Fruit fly (Drosophila melanogaster): ENCODE measurements around the gene Reck.

Gene Reck

DNA sequence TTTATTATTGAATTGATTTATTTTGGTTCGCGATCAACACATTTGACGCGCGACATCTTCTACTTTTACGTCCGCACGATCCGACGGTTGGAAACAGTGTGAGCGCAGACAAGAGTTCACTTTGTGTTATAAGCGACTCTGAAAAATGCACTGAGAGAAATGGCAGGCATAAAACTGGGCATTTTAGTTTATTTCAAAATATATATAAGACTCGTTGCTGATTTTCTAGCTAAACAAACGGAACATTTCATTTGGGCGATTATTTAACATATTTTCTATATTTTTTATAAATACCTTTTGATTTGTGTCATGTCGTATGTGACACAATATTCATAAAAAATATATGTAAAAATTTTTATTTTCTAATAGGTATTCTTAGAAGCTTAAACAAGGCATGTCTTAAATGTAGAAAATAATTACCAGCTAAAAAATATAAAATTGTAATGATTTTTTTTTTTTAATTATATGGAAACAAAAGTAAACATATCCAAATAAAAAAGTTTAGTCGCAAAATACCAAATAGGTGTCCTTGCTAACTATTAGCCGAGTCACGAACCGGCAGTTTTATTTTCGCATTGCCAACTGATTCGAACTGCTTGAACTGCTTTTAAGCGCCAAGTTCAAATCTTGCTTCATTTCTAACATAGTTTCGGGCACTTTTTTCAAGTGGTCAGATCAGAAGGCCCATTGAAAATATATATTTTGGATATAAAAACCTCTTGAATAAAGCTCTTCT is at the start of gene Reck:
Reck (minus strand) TSS at position 106 of the 736 bp plus-strand sequence.
- TF ChIP-seq Dll (optimal IDR thresholded peaks at IDR 0.05) (no peak), psq (optimal IDR thresholded peaks at IDR 0.05) (no peak)

DNA sequence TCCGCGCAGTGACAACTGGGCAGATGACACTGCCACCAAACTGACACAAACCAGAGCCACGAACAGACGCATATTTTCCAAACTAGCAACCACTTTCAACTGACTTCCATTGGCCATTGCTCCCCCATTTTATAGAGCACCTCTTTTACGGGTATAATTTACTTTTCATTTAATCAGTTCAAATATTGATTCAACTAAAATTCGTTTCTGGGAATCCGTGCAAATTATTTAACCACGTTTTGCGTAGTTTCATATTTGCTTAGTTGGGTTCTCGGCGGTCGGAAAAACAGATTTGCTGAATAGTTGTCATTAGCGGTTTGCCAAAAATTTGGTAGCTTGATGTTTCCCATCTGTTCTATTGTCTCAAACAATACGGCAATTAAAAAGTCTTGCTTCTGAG is 47.7 kb upstream of the Reck start, which contains the start of gene CG13460:
CG13460 (minus strand) TSS at position 101 of the 400 bp plus-strand sequence.
- TF ChIP-seq Dll (optimal IDR thresholded peaks at IDR 0.05) (no peak), usp (GFP tag; optimal IDR thresholded peaks at IDR 0.05) (no peak), CG8478 (optimal IDR thresholded peaks at IDR 0.05) (no peak), pan (optimal IDR thresholded peaks at IDR 0.05) (no peak), EcR (GFP tag; optimal IDR thresholded peaks at IDR 0.05) (no peak), psq (optimal IDR thresholded peaks at IDR 0.05) (no peak)

DNA sequence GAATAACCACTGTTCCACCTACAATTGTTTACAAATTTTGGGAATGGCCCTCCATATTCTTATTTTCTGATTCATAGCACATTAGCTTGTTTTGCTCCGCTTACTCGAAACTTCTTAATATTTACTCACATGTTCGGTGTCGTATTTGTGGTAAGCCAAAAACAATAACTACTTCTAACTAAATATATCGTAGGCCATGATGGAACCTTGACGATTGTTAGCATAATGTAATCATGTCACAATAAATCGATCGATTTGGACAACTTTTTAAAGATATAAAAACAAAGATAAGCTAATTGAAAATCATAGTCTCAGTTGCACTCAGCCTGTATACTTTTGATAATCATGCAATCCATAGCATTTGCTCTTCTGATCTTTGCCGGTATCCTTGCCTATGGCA is 40.6 kb upstream of the Reck start, which contains the start of gene EAChm:
EAChm (plus strand) TSS at position 301 of the 400 bp plus-strand sequence.
- TF ChIP-seq psq (optimal IDR thresholded peaks at IDR 0.05): no peak
- no peak for TF ChIP-seq EcR (GFP tag; optimal IDR thresholded peaks at IDR 0.05)
- TF ChIP-seq pan (optimal IDR thresholded peaks at IDR 0.05): no peak
- TF ChIP-seq usp (GFP tag; optimal IDR thresholded peaks at IDR 0.05): no peak

DNA sequence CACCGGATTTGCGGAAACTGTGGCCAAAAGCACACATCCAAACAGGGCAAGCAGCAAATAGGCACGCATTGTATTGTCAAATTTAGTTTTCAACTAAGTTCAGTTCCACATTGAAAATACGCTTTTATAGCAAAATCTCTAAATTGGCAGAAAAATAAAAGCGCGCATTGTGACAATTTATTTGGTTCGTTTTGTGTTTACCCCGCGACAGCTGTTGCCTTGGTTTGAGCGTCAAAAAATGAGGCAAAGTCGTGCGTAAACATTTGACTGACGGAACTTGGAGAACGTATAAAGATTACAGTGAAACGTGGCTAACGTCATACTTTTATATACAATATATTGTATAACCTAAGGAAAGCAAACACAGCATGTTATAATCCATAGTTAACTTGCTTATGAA is 40.2 kb upstream of the Reck start, which contains the start of gene CG18649:
CG18649 (minus strand) TSS at position 101 of the 400 bp plus-strand sequence.
- TF ChIP-seq Dll (optimal IDR thresholded peaks at IDR 0.05): no peak
- no peak for TF ChIP-seq EcR (GFP tag; optimal IDR thresholded peaks at IDR 0.05)
- TF ChIP-seq usp (GFP tag; optimal IDR thresholded peaks at IDR 0.05): no peak
- TF ChIP-seq psq (optimal IDR thresholded peaks at IDR 0.05): no peak
- TF ChIP-seq pan (optimal IDR thresholded peaks at IDR 0.05): no peak
- no peak for TF ChIP-seq CG8478 (optimal IDR thresholded peaks at IDR 0.05)

DNA sequence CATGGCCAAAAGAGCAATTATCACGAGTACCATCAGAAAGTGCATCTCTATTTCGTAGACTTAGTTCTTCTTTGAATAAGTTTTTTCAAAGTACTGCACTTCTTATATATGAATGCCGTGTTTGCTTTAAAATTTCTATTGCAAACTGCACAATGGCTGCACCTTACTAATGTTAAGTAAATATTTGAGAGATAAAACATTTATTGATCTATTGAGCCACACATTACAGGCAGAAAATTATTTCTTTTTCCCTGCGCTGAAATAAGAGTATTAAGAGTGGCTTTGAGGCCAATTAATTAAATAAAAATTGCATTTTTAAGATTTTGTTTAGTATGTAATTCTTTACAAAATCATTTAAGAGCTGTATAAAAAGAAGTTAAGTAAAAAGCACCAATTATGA is 39.4 kb upstream of the Reck start, which contains the start of gene CG43680:
CG43680 (minus strand) TSS at position 101 of the 400 bp plus-strand sequence.
- TF ChIP-seq Dll (optimal IDR thresholded peaks at IDR 0.05): no peak
- no peak for TF ChIP-seq EcR (GFP tag; optimal IDR thresholded peaks at IDR 0.05)
- no peak for TF ChIP-seq psq (optimal IDR thresholded peaks at IDR 0.05)
- TF ChIP-seq pan (optimal IDR thresholded peaks at IDR 0.05): no peak
- TF ChIP-seq usp (GFP tag; optimal IDR thresholded peaks at IDR 0.05): no peak
- no peak for TF ChIP-seq CG8478 (optimal IDR thresholded peaks at IDR 0.05)

DNA sequence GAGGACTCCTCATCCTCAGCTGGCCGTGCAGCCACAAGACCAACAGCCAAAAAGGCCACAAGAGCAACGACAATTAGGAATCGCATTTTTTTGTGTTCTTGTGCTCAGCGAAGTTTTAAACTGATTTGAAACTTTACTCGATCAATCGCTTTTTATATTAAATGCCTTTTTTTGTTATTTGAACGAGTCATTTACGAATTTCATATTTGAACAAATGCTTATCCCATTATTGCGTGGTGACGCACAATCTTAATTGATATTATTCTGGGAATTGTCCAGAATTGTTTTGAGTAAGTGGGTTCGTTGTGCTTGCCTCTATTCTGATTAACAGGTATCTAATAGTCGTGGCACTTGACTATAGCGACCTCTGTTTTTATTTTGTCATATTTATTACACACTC is 38.5 kb upstream of the Reck start, which contains the start of gene CG13461:
CG13461 (minus strand) TSS at position 101 of the 400 bp plus-strand sequence.
- TF ChIP-seq usp (GFP tag; optimal IDR thresholded peaks at IDR 0.05) (no peak), EcR (GFP tag; optimal IDR thresholded peaks at IDR 0.05) (no peak), pan (optimal IDR thresholded peaks at IDR 0.05) (no peak), Dll (optimal IDR thresholded peaks at IDR 0.05) (no peak), psq (optimal IDR thresholded peaks at IDR 0.05) (no peak), CG8478 (optimal IDR thresholded peaks at IDR 0.05) (no peak)

DNA sequence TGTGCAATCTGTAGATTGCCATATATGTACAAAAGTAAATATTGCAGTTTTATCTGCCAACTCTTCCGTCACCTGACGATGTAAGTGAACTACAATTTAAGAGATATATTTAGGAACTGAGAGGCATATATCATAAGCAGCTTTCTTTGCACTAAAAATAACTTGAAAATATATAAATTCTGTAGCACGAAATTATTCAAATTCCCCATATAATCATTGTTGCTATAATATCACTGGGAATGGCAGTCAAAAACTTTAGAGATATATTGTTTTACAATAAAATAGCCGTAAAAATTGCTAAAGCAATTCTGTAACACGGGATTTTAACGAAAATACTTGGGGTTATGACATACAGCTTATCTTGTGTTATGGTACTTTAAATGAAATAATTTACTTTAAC is 37.5 kb upstream of the Reck start, which contains the start of gene CG43679:
CG43679 (minus strand) TSS at position 101 of the 400 bp plus-strand sequence.
- TF ChIP-seq pan (optimal IDR thresholded peaks at IDR 0.05): no peak
- TF ChIP-seq usp (GFP tag; optimal IDR thresholded peaks at IDR 0.05): no peak
- TF ChIP-seq CG8478 (optimal IDR thresholded peaks at IDR 0.05): no peak
- no peak for TF ChIP-seq Dll (optimal IDR thresholded peaks at IDR 0.05)
- no peak for TF ChIP-seq psq (optimal IDR thresholded peaks at IDR 0.05)
- no peak for TF ChIP-seq EcR (GFP tag; optimal IDR thresholded peaks at IDR 0.05)

DNA sequence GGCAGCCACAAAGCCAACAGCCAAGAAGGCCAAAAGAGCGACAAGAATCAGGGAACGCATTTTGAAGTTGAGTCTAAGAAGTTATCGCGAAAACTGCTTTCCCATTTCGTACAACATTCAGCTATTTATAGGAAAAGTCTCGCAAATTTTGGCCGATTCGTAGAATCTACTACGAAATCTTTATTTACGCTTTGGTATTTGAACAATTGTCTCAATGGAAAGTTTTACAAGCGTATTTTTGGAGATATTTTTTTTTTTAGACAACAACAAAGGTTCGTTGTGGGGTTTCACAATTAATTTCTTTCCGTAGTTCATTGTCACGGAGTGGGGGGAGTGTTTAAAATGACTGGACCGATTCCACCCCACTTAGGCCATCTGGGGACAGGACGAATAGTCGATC is 36.8 kb upstream of the Reck start, which contains the start of gene CG12310:
CG12310 (minus strand) TSS at position 101 of the 400 bp plus-strand sequence.
- TF ChIP-seq EcR (GFP tag; optimal IDR thresholded peaks at IDR 0.05): no peak
- TF ChIP-seq usp (GFP tag; optimal IDR thresholded peaks at IDR 0.05): no peak
- no peak for TF ChIP-seq psq (optimal IDR thresholded peaks at IDR 0.05)
- no peak for TF ChIP-seq CG8478 (optimal IDR thresholded peaks at IDR 0.05)
- TF ChIP-seq pan (optimal IDR thresholded peaks at IDR 0.05): no peak
- no peak for TF ChIP-seq Dll (optimal IDR thresholded peaks at IDR 0.05)

DNA sequence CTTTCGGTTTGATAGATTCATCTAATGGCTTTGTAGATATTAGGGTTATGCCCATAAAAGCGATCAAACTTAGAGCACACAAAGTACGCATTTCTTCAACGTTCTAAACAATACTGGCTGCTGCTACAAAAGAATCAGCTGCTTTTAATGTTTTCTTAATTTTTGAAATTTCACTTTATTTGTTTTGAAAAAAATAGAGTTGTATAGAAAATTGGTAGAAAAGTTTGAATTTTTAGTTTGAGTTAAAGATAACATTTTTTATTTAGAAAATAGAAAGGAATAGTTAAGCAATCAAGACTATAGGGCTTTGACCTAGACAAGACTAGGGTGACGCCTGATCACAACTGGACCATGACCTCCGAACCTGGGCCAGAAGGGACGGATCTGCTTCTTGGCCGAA is 36.2 kb upstream of the Reck start, which contains the start of gene CG18581:
CG18581 (minus strand) TSS at position 101 of the 400 bp plus-strand sequence.
- TF ChIP-seq CG8478 (optimal IDR thresholded peaks at IDR 0.05) (no peak), psq (optimal IDR thresholded peaks at IDR 0.05) (no peak), EcR (GFP tag; optimal IDR thresholded peaks at IDR 0.05) (no peak), usp (GFP tag; optimal IDR thresholded peaks at IDR 0.05) (no peak), Dll (optimal IDR thresholded peaks at IDR 0.05) (no peak), pan (optimal IDR thresholded peaks at IDR 0.05) (no peak)

DNA sequence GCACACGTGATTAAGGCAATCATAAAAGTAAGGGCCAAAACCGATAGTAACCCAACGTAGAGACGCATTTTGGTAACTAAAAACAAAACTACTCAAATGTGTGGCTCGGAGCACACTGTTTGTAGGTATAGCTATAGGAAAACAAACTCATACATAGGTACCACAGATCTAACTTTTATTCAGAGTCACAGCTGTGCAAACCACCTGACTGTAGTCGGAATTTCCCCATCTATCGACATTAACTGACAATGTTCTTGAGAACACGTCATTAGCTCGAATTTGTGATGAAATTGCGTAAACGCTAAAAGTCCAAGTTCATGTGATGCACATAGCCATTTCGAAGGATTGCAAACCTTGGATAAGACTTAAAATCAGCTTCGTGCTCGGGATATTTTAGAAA is 35.5 kb upstream of the Reck start, which contains the start of gene CG43678:
CG43678 (minus strand) TSS at position 101 of the 400 bp plus-strand sequence.
- no peak for TF ChIP-seq CG8478 (optimal IDR thresholded peaks at IDR 0.05)
- no peak for TF ChIP-seq pan (optimal IDR thresholded peaks at IDR 0.05)
- TF ChIP-seq EcR (GFP tag; optimal IDR thresholded peaks at IDR 0.05): no peak
- TF ChIP-seq psq (optimal IDR thresholded peaks at IDR 0.05): no peak
- TF ChIP-seq Dll (optimal IDR thresholded peaks at IDR 0.05): no peak
- TF ChIP-seq usp (GFP tag; optimal IDR thresholded peaks at IDR 0.05): no peak

DNA sequence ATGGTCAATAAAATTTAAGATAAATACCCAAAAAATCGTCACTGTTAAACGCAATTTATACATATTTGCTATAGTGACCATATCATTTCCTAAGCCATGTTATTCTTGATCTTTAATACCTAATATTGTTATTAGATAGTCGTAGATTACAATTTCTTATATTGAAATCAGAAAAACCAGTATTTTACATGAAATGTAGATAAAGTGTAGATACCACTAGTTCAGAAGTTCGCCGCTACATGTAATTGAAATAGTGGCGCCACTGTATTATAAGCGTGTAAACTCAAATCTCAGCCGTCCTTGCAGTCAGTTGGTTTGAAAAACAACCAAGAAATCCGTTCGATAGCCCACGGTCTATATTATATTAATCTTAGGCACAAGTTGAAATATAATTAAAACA is 34.2 kb upstream of the Reck start:
- no peak for TF ChIP-seq EcR (GFP tag; optimal IDR thresholded peaks at IDR 0.05)
- TF ChIP-seq Dll (optimal IDR thresholded peaks at IDR 0.05): no peak
- no peak for TF ChIP-seq pan (optimal IDR thresholded peaks at IDR 0.05)
- no peak for TF ChIP-seq usp (GFP tag; optimal IDR thresholded peaks at IDR 0.05)
- TF ChIP-seq psq (optimal IDR thresholded peaks at IDR 0.05): no peak
- TF ChIP-seq CG8478 (optimal IDR thresholded peaks at IDR 0.05): no peak

DNA sequence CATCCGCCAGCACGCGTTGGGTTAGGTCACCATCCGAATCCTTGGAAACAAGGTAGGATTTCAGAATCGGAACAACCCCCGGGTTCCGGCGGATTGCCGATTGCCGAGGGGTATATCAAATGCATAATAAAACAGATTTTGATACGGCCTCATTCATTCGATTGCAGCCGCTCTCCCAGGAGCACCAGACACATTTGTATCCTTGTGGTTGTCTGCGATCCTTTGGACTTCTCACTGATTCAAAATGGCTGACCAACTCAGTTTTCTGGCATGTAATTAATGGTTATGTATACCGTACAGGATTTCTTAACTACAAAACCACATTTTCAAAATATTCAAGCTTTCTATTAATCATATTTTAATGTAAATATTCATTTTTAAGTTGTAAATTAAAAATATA is 33.7 kb upstream of the Reck start:
- TF ChIP-seq CG8478 (optimal IDR thresholded peaks at IDR 0.05): no peak
- no peak for TF ChIP-seq usp (GFP tag; optimal IDR thresholded peaks at IDR 0.05)

All from whole organism.